Worm (Caenorhabditis elegans) whole organism, L2 larva: ENCODE measurements around the gene srh-288.

Experiments
- C34F6.9 ChIP-seq: fragments of 150-350 bp; optimal IDR thresholded peaks from 2 replicates; lab custom pipeline; 2014; ENCODE audit warnings: missing biosample characterization, missing genetic modification characterization
- R02D3.7 ChIP-seq: fragments of 150-350 bp; optimal IDR thresholded peaks from 2 replicates; lab custom pipeline; 2014; ENCODE audit warnings: missing biosample characterization, missing genetic modification characterization
- ZK546.5 ChIP-seq: sonication (generic microtip); optimal IDR thresholded peaks from 2 replicates; lab custom pipeline; 2017; ENCODE audit warnings: missing biosample characterization, missing genetic modification characterization
- aly-2 ChIP-seq: fragments of 150-350 bp; optimal IDR thresholded peaks from 2 replicates; lab custom pipeline; 2014; ENCODE audit warnings: missing biosample characterization, missing genetic modification characterization
- blmp-1 ChIP-seq: sonication (generic microtip); optimal IDR thresholded peaks from 2 replicates; lab custom pipeline; 2017; ENCODE audit warnings: missing genetic modification characterization, mild to moderate bottlenecking, missing compliant biosample characterization, antibody characterized with exemption, moderate library complexity; ENCODE audit not compliant: insufficient read depth
- ceh-16 ChIP-seq: fragments of 150-350 bp; optimal IDR thresholded peaks from 2 replicates; lab custom pipeline; 2014; ENCODE audit warnings: missing biosample characterization, missing genetic modification characterization
- crh-2 ChIP-seq: sonication (generic microtip); optimal IDR thresholded peaks from 2 replicates; lab custom pipeline; 2017; ENCODE audit warnings: missing biosample characterization, missing genetic modification characterization
- dmd-4 ChIP-seq: sonication (generic microtip); optimal IDR thresholded peaks from 2 replicates; lab custom pipeline; 2017; ENCODE audit warnings: missing biosample characterization, missing genetic modification characterization
- egl-27 ChIP-seq: sonication (generic microtip); optimal IDR thresholded peaks from 3 replicates; lab custom pipeline; 2017; ENCODE audit warnings: missing biosample characterization, missing genetic modification reagents, missing genetic modification characterization
- elt-1 ChIP-seq: fragments of 150-350 bp; optimal IDR thresholded peaks from 2 replicates; lab custom pipeline; 2014; ENCODE audit warnings: missing biosample characterization, missing genetic modification characterization
- elt-3 ChIP-seq: sonication (generic microtip); optimal IDR thresholded peaks from 2 replicates; lab custom pipeline; 2017; ENCODE audit warnings: missing biosample characterization, missing genetic modification characterization
- fos-1 ChIP-seq: fragments of 150-350 bp; optimal IDR thresholded peaks from 2 replicates; lab custom pipeline; 2014; ENCODE audit warnings: missing biosample characterization, missing genetic modification characterization
- gmeb-1 ChIP-seq: fragments of 150-350 bp; optimal IDR thresholded peaks from 2 replicates; lab custom pipeline; 2014; ENCODE audit warnings: missing biosample characterization, missing genetic modification characterization
- lin-13 ChIP-seq: fragments of 150-350 bp; optimal IDR thresholded peaks from 2 replicates; lab custom pipeline; 2014; ENCODE audit warnings: missing biosample characterization, missing genetic modification reagents, missing genetic modification characterization
- lin-39 ChIP-seq: fragments of 150-350 bp; optimal IDR thresholded peaks from 2 replicates; lab custom pipeline; 2014; ENCODE audit warnings: missing biosample characterization, missing genetic modification reagents, missing genetic modification characterization
- lsy-2 ChIP-seq, 2 experiments: fragments of 150-350 bp in 1 of 2; sonication (generic microtip) in 1 of 2; optimal IDR thresholded peaks; 2 replicates each; lab custom pipeline; 2014 to 2017; ENCODE audit warnings: missing biosample characterization in 2 of 2, missing genetic modification characterization in 2 of 2
- mab-5 ChIP-seq: fragments of 150-350 bp; optimal IDR thresholded peaks from 2 replicates; lab custom pipeline; 2014; ENCODE audit warnings: missing biosample characterization, missing genetic modification characterization
- mbf-1 ChIP-seq: sonication (generic microtip); optimal IDR thresholded peaks from 2 replicates; lab custom pipeline; 2017; ENCODE audit warnings: missing biosample characterization, missing genetic modification characterization
- mdl-1 ChIP-seq, 2 experiments: fragments of 150-350 bp in 1 of 2; sonication (generic microtip) in 1 of 2; optimal IDR thresholded peaks; 2 replicates each; lab custom pipeline; 2017; ENCODE audit warnings: missing biosample characterization in 2 of 2, missing genetic modification characterization in 2 of 2
- nhr-10 ChIP-seq: sonication (generic microtip); optimal IDR thresholded peaks from 2 replicates; lab custom pipeline; 2017; ENCODE audit warnings: missing biosample characterization, missing genetic modification characterization
- nhr-11 ChIP-seq: fragments of 150-350 bp; optimal IDR thresholded peaks from 2 replicates; lab custom pipeline; 2014; ENCODE audit warnings: missing biosample characterization, missing genetic modification characterization
- nhr-129 ChIP-seq: fragments of 150-350 bp; optimal IDR thresholded peaks from 2 replicates; lab custom pipeline; 2014; ENCODE audit warnings: missing biosample characterization, missing genetic modification characterization
- nhr-77 ChIP-seq: fragments of 150-350 bp; optimal IDR thresholded peaks from 2 replicates; lab custom pipeline; 2014; ENCODE audit warnings: missing biosample characterization, missing genetic modification characterization
- peb-1 ChIP-seq: fragments of 150-350 bp; optimal IDR thresholded peaks from 2 replicates; lab custom pipeline; 2014; ENCODE audit warnings: missing biosample characterization, missing genetic modification characterization
- sem-4 ChIP-seq: fragments of 150-350 bp; optimal IDR thresholded peaks from 2 replicates; lab custom pipeline; 2014; ENCODE audit warnings: missing biosample characterization, missing genetic modification reagents, missing genetic modification characterization
- skn-1 ChIP-seq: sonication (generic microtip); optimal IDR thresholded peaks from 2 replicates; lab custom pipeline; 2017; ENCODE audit warnings: missing biosample characterization, missing genetic modification characterization
- sma-3 ChIP-seq: sonication (generic microtip); optimal IDR thresholded peaks from 2 replicates; lab custom pipeline; 2016; ENCODE audit warnings: missing genetic modification reagents, missing genetic modification characterization, missing compliant biosample characterization
- sma-9 ChIP-seq, 2 experiments: fragments of 150-350 bp in 1 of 2; sonication (generic microtip) in 1 of 2; optimal IDR thresholded peaks; 2 replicates each; lab custom pipeline; 2014 to 2016; ENCODE audit warnings: missing genetic modification characterization in 2 of 2, mild to moderate bottlenecking in 1 of 2, missing biosample characterization in 1 of 2, missing compliant biosample characterization in 1 of 2, missing genetic modification reagents in 1 of 2, moderate library complexity in 1 of 2
- unc-39 ChIP-seq: fragments of 150-350 bp; optimal IDR thresholded peaks from 2 replicates; lab custom pipeline; 2014; ENCODE audit warnings: missing biosample characterization, missing genetic modification characterization
- zag-1 ChIP-seq: fragments of 150-350 bp; optimal IDR thresholded peaks from 2 replicates; lab custom pipeline; 2014; ENCODE audit warnings: missing biosample characterization, missing genetic modification characterization
- ztf-11 ChIP-seq: sonication (generic microtip); optimal IDR thresholded peaks from 2 replicates; lab custom pipeline; 2017; ENCODE audit warnings: missing biosample characterization, missing genetic modification characterization
- ztf-4 ChIP-seq: fragments of 150-350 bp; optimal IDR thresholded peaks from 2 replicates; lab custom pipeline; 2014; ENCODE audit warnings: missing biosample characterization, missing genetic modification characterization

The srh-288 gene

DNA sequence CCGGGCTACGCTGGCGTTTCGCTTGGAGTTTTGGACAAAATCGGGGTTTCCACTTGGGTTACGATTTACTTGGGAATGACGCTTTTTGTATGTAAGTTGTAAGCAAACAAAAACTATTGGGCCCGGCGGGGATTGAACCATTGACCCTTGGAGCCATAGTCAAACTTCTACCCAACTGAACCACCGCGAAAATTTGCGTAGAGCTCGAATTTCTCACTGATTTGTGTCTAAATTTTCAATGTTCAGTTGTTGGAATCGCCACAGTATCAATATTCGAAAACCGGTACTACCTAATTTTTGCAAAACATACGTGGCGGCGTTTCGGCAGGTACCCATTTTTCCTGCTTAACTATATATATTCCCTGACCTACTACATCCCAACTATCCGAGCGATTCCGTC, 27.8 kb downstream of the srh-288 start:
- TF ChIP-seq nhr-77 (tag; lab: Kevin White, UChicago) (no peak), ceh-16 (tag; lab: Kevin White, UChicago) (no peak), egl-27 (tag; lab: Kevin White, UChicago) (no peak)
- TF ChIP-seq, all 48 proteins: peak for 0

DNA sequence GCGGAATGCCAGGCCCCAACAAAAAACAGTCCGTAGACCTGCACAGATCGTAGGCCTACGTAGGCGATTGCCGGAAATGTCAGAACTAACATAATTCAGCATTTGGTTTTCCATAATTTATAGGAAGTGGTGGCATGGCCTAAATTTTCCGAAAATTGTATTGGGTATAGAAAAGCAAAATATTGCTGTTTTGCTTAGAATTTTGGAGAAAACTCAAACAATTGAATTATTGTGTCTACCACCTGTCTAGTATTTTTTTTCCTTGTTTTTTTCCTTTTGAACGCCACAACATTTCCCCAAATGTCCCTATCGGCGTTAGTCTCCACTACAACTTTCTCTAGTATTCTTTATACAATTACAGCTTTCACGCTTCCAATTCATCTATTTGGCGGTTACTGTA, 28.3 kb downstream of the srh-288 start, which contains the start of gene srh-284:
Gene srh-284, plus strand, starts transcription at position 301 of the 400 bp plus-strand sequence.
- TF ChIP-seq nhr-77 (tag; lab: Kevin White, UChicago), result no peak
- no peak for TF ChIP-seq gmeb-1 (tag; lab: Kevin White, UChicago)
- no peak for TF ChIP-seq crh-2
- no peak for TF ChIP-seq elt-3 (tag; lab: Kevin White, UChicago)
- no peak for TF ChIP-seq blmp-1 (tag; lab: Kevin White, UChicago)
- TF ChIP-seq zag-1 (tag; lab: Kevin White, UChicago), result no peak
- no peak for TF ChIP-seq skn-1 (tag; lab: Kevin White, UChicago)
- no peak for TF ChIP-seq aly-2 (tag; lab: Kevin White, UChicago)
- TF ChIP-seq sma-3 (GFP tag; lab: Kevin White, UChicago), result no peak
- TF ChIP-seq sem-4 (tag; lab: Kevin White, UChicago), result no peak
- no peak for TF ChIP-seq sma-9 (GFP tag; optimal IDR thresholded peaks at IDR 0.05; lab: Kevin White, UChicago)
- no peak for TF ChIP-seq sma-9 (tag; optimal IDR thresholded peaks at IDR 0.05; lab: Kevin White, UChicago)
- TF ChIP-seq ZK546.5, result no peak
- TF ChIP-seq elt-1 (tag; lab: Kevin White, UChicago), result no peak
- TF ChIP-seq dmd-4 (tag; lab: Kevin White, UChicago), result no peak

DNA sequence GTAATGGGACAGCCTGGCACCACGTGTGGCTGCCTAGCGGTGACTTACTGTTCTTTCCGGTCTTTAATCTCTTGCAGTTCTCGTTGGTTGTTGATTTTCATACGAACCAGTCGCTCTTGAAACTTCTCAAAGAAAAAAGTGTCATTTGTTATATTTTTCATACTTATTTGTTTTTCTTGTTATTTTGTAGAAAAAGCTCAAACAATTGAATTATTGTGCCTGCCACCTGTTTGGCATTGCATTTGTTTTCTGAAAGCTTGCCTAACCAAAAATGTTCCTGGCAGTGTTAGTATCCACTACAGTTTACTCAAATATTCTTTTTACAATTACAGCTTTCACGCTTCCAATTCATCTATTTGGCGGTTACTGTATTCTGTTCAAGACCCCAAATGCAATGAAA, 30.5 kb downstream of the srh-288 start, which contains the start of the genes C47A10.16 and srh-283:
Gene C47A10.16, minus strand, starts transcription at position 101 of the 400 bp plus-strand sequence.
Gene srh-283, plus strand, starts transcription at position 272 of the 400 bp plus-strand sequence.
- TF ChIP-seq unc-39 (tag; lab: Kevin White, UChicago) (no peak), nhr-129 (no peak), mdl-1 (tag; optimal IDR thresholded peaks at IDR 0.05; lab: Kevin White, UChicago) (no peak), dmd-4 (tag; lab: Kevin White, UChicago) (no peak), lin-13 (GFP tag; lab: Kevin White, UChicago) (no peak), elt-3 (tag; lab: Kevin White, UChicago) (no peak), zag-1 (tag; lab: Kevin White, UChicago) (no peak), mab-5 (tag; lab: Kevin White, UChicago) (no peak), ZK546.5 (no peak), ceh-16 (tag; lab: Kevin White, UChicago) (no peak), nhr-10 (tag; lab: Kevin White, UChicago) (no peak), aly-2 (tag; lab: Kevin White, UChicago) (no peak), gmeb-1 (tag; lab: Kevin White, UChicago) (no peak), ztf-4 (tag; lab: Kevin White, UChicago) (no peak), mbf-1 (tag; lab: Kevin White, UChicago) (no peak), C34F6.9 (tag; lab: Kevin White, UChicago) (no peak)
- TF ChIP-seq, all 48 proteins: peak for 0

DNA sequence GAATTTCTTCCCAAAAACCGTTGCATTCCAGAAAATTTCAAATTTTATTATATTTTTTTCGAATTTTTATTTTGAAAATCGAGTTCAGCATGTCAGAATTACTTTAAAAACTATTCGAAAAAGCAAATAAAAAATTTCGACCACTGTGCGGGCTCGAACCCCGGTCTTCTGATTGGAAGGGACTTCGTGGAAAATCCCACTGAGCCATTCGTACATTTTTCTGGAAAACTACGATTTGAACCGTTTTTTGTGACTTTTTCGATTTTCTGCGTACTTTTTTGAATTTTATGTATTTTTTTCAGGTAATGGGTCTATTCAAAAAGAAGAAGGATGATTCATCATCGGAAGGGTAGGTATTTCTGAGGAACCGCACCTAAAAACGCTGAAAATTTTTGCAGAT, 40.0 kb downstream of the srh-288 start, which contains the start of gene pgp-9:
Gene pgp-9, plus strand, starts transcription at position 301 of the 400 bp plus-strand sequence.
- TF ChIP-seq sma-9 (GFP tag; optimal IDR thresholded peaks at IDR 0.05; lab: Kevin White, UChicago) (no peak), sma-9 (tag; optimal IDR thresholded peaks at IDR 0.05; lab: Kevin White, UChicago) (no peak), lin-39 (tag; lab: Kevin White, UChicago) (no peak), lsy-2 (tag; optimal IDR thresholded peaks at IDR 0.05; lab: Kevin White, UChicago) (no peak), gmeb-1 (tag; lab: Kevin White, UChicago) (no peak), egl-27 (tag; lab: Kevin White, UChicago) (no peak), aly-2 (tag; lab: Kevin White, UChicago) (no peak), nhr-11 (tag; lab: Kevin White, UChicago) (no peak), sma-3 (GFP tag; lab: Kevin White, UChicago) (no peak), peb-1 (tag; lab: Kevin White, UChicago) (no peak), ZK546.5 (no peak), R02D3.7 (tag; lab: Kevin White, UChicago) (no peak), ztf-11 (tag; lab: Kevin White, UChicago) (no peak)

DNA sequence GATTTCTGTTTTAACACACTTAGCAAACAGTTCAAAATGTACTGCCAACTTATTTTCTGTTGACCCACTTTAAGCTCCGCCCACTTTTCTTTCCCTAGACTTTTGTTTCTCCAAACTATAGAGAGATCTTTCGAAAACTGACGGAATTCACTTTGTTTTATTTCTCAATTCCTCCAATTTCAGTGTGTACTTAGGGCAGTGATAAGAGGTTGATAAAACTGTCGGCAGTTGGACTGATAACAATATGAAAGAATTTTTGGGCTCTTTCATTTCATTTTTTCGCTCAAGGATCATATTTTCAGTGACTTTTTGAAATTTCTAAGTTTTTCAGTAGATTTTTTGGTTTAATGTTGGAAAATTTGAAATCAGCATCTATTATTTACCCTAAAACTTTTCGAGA, 40.6 kb downstream of the srh-288 start:
- TF ChIP-seq sma-9 (GFP tag; optimal IDR thresholded peaks at IDR 0.05; lab: Kevin White, UChicago), result peak; percentile 38
- no peak for TF ChIP-seq sma-9 (tag; optimal IDR thresholded peaks at IDR 0.05; lab: Kevin White, UChicago)
- TF ChIP-seq fos-1 (tag; lab: Kevin White, UChicago), result peak; percentile 59
- TF ChIP-seq C34F6.9 (tag; lab: Kevin White, UChicago), result no peak
